Worm (Caenorhabditis elegans) whole organism, late embryonic: ENCODE measurements around the gene C37H5.14.

Experiments
- C08G9.2 ChIP-seq: sonication (generic microtip); optimal IDR thresholded peaks from 2 replicates; lab custom pipeline; 2016; ENCODE audit warnings: mild to moderate bottlenecking, missing genetic modification characterization, moderate library complexity, missing compliant biosample characterization
- F13H6.1 ChIP-seq: sonication (generic microtip); optimal IDR thresholded peaks from 2 replicates; lab custom pipeline; 2016; ENCODE audit warnings: missing genetic modification characterization, missing compliant biosample characterization
- Y22D7AL.16 ChIP-seq: sonication (generic microtip); optimal IDR thresholded peaks from 2 replicates; lab custom pipeline; 2016; ENCODE audit warnings: missing genetic modification characterization, missing compliant biosample characterization
- ama-1 ChIP-seq: fragments of 150-350 bp; optimal IDR thresholded peaks from 2 replicates; lab custom pipeline; 2014
- ceh-18 ChIP-seq: sonication (generic microtip); optimal IDR thresholded peaks from 2 replicates; lab custom pipeline; 2016; ENCODE audit warnings: missing genetic modification characterization, missing compliant biosample characterization
- ceh-19 ChIP-seq: fragments of 200-800 bp; sonication (Bioruptor generic); optimal IDR thresholded peaks from 2 replicates; lab custom pipeline; 2018; ENCODE audit warnings: mild to moderate bottlenecking, missing genetic modification characterization, missing compliant biosample characterization
- ceh-2 ChIP-seq: sonication (generic microtip); optimal IDR thresholded peaks from 2 replicates; lab custom pipeline; 2016; ENCODE audit warnings: missing genotype, missing genetic modification characterization, missing compliant biosample characterization
- ceh-22 ChIP-seq: sonication (generic microtip); optimal IDR thresholded peaks from 2 replicates; lab custom pipeline; 2017; ENCODE audit warnings: missing biosample characterization, missing genetic modification characterization
- ceh-24 ChIP-seq: sonication (generic microtip); optimal IDR thresholded peaks from 2 replicates; lab custom pipeline; 2016; ENCODE audit warnings: mild to moderate bottlenecking, missing genetic modification characterization, missing compliant biosample characterization
- ceh-30 ChIP-seq: fragments of 150-350 bp; optimal IDR thresholded peaks from 2 replicates; lab custom pipeline; 2014; ENCODE audit warnings: missing biosample characterization, missing genetic modification characterization
- ceh-31 ChIP-seq: sonication (generic microtip); optimal IDR thresholded peaks from 2 replicates; lab custom pipeline; 2016; ENCODE audit warnings: missing genetic modification characterization, missing compliant biosample characterization
- ceh-34 ChIP-seq: sonication (generic microtip); optimal IDR thresholded peaks from 2 replicates; lab custom pipeline; 2016; ENCODE audit warnings: mild to moderate bottlenecking, missing genetic modification characterization, missing compliant biosample characterization
- che-1 ChIP-seq: sonication (generic microtip); optimal IDR thresholded peaks from 2 replicates; lab custom pipeline; 2016; ENCODE audit warnings: mild to moderate bottlenecking, missing genetic modification characterization, missing compliant biosample characterization
- elt-4 ChIP-seq: sonication (generic microtip); optimal IDR thresholded peaks from 2 replicates; lab custom pipeline; 2016; ENCODE audit warnings: missing genetic modification characterization, missing compliant biosample characterization
- ets-4 ChIP-seq: sonication (generic microtip); optimal IDR thresholded peaks from 2 replicates; lab custom pipeline; 2016; ENCODE audit warnings: missing genetic modification characterization, missing compliant biosample characterization
- eyg-1 ChIP-seq: sonication (generic microtip); optimal IDR thresholded peaks from 2 replicates; lab custom pipeline; 2016; ENCODE audit warnings: missing genotype, missing genetic modification characterization, missing compliant biosample characterization
- hlh-30 ChIP-seq: sonication (generic microtip); optimal IDR thresholded peaks from 2 replicates; lab custom pipeline; 2017; ENCODE audit warnings: antibody characterized with exemption, missing genetic modification characterization, missing compliant biosample characterization; ENCODE audit not compliant: insufficient read depth
- hlh-8 ChIP-seq: sonication (generic microtip); optimal IDR thresholded peaks from 2 replicates; lab custom pipeline; 2016; ENCODE audit warnings: missing genotype, missing genetic modification characterization, missing compliant biosample characterization
- lim-6 ChIP-seq: sonication (generic microtip); optimal IDR thresholded peaks from 2 replicates; lab custom pipeline; 2016; ENCODE audit warnings: missing genetic modification characterization, missing compliant biosample characterization
- madf-2 ChIP-seq: sonication (generic microtip); optimal IDR thresholded peaks from 2 replicates; lab custom pipeline; 2017; ENCODE audit warnings: missing genetic modification characterization, missing compliant biosample characterization
- nfya-1 ChIP-seq: sonication (generic microtip); optimal IDR thresholded peaks from 2 replicates; lab custom pipeline; 2017; ENCODE audit warnings: missing genetic modification characterization, mild to moderate bottlenecking, missing compliant biosample characterization, antibody characterized with exemption, moderate library complexity
- nhr-11 ChIP-seq: fragments of 150-350 bp; optimal IDR thresholded peaks from 2 replicates; lab custom pipeline; 2014; ENCODE audit warnings: missing biosample characterization, missing genetic modification characterization
- odd-2 ChIP-seq: sonication (generic microtip); optimal IDR thresholded peaks from 2 replicates; lab custom pipeline; 2017; ENCODE audit warnings: antibody characterized with exemption, mild to moderate bottlenecking, missing genetic modification characterization, missing compliant biosample characterization
- pat-9 ChIP-seq: fragments of 200-800 bp; sonication (Bioruptor generic); optimal IDR thresholded peaks from 2 replicates; lab custom pipeline; 2018; ENCODE audit warnings: mild to moderate bottlenecking, missing genetic modification characterization, moderate library complexity, missing compliant biosample characterization
- pax-1 ChIP-seq: fragments of 150-350 bp; optimal IDR thresholded peaks from 2 replicates; lab custom pipeline; 2014; ENCODE audit warnings: missing biosample characterization, missing genetic modification characterization
- pqm-1 ChIP-seq: sonication (generic microtip); optimal IDR thresholded peaks from 2 replicates; lab custom pipeline; 2016; ENCODE audit warnings: missing genetic modification characterization, missing compliant biosample characterization
- pros-1 ChIP-seq: fragments of 150-350 bp; optimal IDR thresholded peaks from 2 replicates; lab custom pipeline; 2014; ENCODE audit warnings: missing biosample characterization, missing genetic modification reagents, missing genetic modification characterization
- rnt-1 ChIP-seq: sonication (generic microtip); optimal IDR thresholded peaks from 2 replicates; lab custom pipeline; 2016; ENCODE audit warnings: missing genetic modification characterization, missing compliant biosample characterization
- tbx-2 ChIP-seq: sonication (generic microtip); optimal IDR thresholded peaks from 2 replicates; lab custom pipeline; 2016; ENCODE audit warnings: missing genetic modification characterization, missing compliant biosample characterization
- tbx-7 ChIP-seq: sonication (generic microtip); optimal IDR thresholded peaks from 2 replicates; lab custom pipeline; 2016; ENCODE audit warnings: missing genotype, missing genetic modification characterization, missing compliant biosample characterization
- ttx-3 ChIP-seq: sonication (generic microtip); optimal IDR thresholded peaks from 2 replicates; lab custom pipeline; 2016; ENCODE audit warnings: missing genetic modification reagents, missing genetic modification characterization, missing compliant biosample characterization
- unc-3 ChIP-seq, 2 experiments: fragments of 200-800 bp in 1 of 2; sonication (Bioruptor generic) in 1 of 2; sonication (generic microtip) in 1 of 2; conservative IDR thresholded peaks in 1 of 2; optimal IDR thresholded peaks in 1 of 2; 2 replicates each; pipeline versions ENCODE4 v1.3.6 to Lab custom; 2016 to 2022; ENCODE audit warnings: missing compliant biosample characterization in 2 of 2, missing genetic modification characterization in 2 of 2, missing genetic modification reagents in 1 of 2
- unc-42 ChIP-seq: sonication (generic microtip); optimal IDR thresholded peaks from 2 replicates; lab custom pipeline; 2016; ENCODE audit warnings: missing genotype, missing genetic modification characterization, missing compliant biosample characterization
- unc-55 ChIP-seq: sonication (generic microtip); optimal IDR thresholded peaks from 2 replicates; lab custom pipeline; 2017; ENCODE audit warnings: missing biosample characterization, missing genetic modification reagents, missing genetic modification characterization
- ztf-16 ChIP-seq: sonication (generic microtip); optimal IDR thresholded peaks from 2 replicates; lab custom pipeline; 2017; ENCODE audit warnings: missing genetic modification characterization, missing compliant biosample characterization

The C37H5.14 gene

ce11 chrV:4813825-4814224, 20.4 kb downstream of the C37H5.14 start:
- no peak for TF ChIP-seq ttx-3 (tag; lab: Kevin White, UChicago)
- TF ChIP-seq nfya-1 (tag; lab: Kevin White, UChicago) = peak; percentile 53

- peak; percentile 43 for TF ChIP-seq pros-1 (tag; lab: Kevin White, UChicago)
- peak; percentile 29 for TF ChIP-seq ceh-34 (tag; lab: Kevin White, UChicago)
- TF ChIP-seq hlh-8 (tag; lab: Kevin White, UChicago) = peak; percentile 4
- TF ChIP-seq elt-4 = no peak
- TF ChIP-seq ceh-30 = no peak
- TF ChIP-seq ets-4 (tag; lab: Kevin White, UChicago) = no peak
- peak; percentile 43 for TF ChIP-seq unc-55 (GFP tag; lab: Kevin White, UChicago)
- peak; percentile 31 for TF ChIP-seq ceh-19 (GFP tag; lab: Kevin White, UChicago)
- no peak for TF ChIP-seq F13H6.1 (tag; lab: Kevin White, UChicago)
- peak; percentile 40 for TF ChIP-seq tbx-2 (tag; lab: Kevin White, UChicago)
- TF ChIP-seq pqm-1 = no peak
- no peak for TF ChIP-seq ama-1 (lab: Kevin White, UChicago)
- peak; percentile 26 for TF ChIP-seq ceh-2 (tag; lab: Kevin White, UChicago)
- peak; percentile 57 for TF ChIP-seq ceh-31 (tag; lab: Kevin White, UChicago)
- TF ChIP-seq unc-42 = peak; percentile 24
- TF ChIP-seq nfya-1 (tag; lab: Kevin White, UChicago) = peak; percentile 56
- TF ChIP-seq ceh-18 (tag; lab: Kevin White, UChicago) = peak; percentile 43
- no peak for TF ChIP-seq rnt-1
These were observed 23.5 kb downstream of the C37H5.14 start for ce11 chrV:4810653-4811052.

ce11 chrV:4806859-4807258, 27.3 kb downstream of the C37H5.14 start:
- TF ChIP-seq pqm-1 (no peak), tbx-2 (tag; lab: Kevin White, UChicago) (peak; percentile 3), pax-1 (tag; lab: Kevin White, UChicago) (no peak), pros-1 (tag; lab: Kevin White, UChicago) (no peak), odd-2 (tag; lab: Kevin White, UChicago) (no peak), C08G9.2 (tag; lab: Kevin White, UChicago) (no peak)

ce11 chrV:4805847-4806246, 28.3 kb downstream of the C37H5.14 start, which contains the start of gene R02F11.3:
Gene R02F11.3 (minus strand): TSS chrV:4805947.
- TF ChIP-seq lim-6 = no peak
- no peak for TF ChIP-seq nhr-11 (tag; lab: Kevin White, UChicago)
- no peak for TF ChIP-seq odd-2 (tag; lab: Kevin White, UChicago)
- TF ChIP-seq tbx-2 (tag; lab: Kevin White, UChicago) = no peak
- TF ChIP-seq che-1 = no peak
- TF ChIP-seq hlh-8 (tag; lab: Kevin White, UChicago) = no peak
- TF ChIP-seq unc-3 (GFP tag; conservative IDR thresholded peaks at IDR 0.05; lab: Robert Waterston, UW) = no peak
- TF ChIP-seq unc-3 (tag; optimal IDR thresholded peaks at IDR 0.05; lab: Kevin White, UChicago) = no peak
- TF ChIP-seq elt-4 = no peak
- TF ChIP-seq hlh-30 = no peak
- TF ChIP-seq ceh-18 (tag; lab: Kevin White, UChicago) = no peak
- TF ChIP-seq ztf-16 (tag; lab: Kevin White, UChicago) = no peak
- TF ChIP-seq pat-9 (tag; lab: Kevin White, UChicago) = no peak
- no peak for TF ChIP-seq madf-2 (tag; lab: Kevin White, UChicago)

- TF ChIP-seq unc-55 (GFP tag; lab: Kevin White, UChicago) = no peak
- TF ChIP-seq pat-9 (tag; lab: Kevin White, UChicago) = no peak
- no peak for TF ChIP-seq ceh-24 (tag; lab: Kevin White, UChicago)
- TF ChIP-seq pros-1 (tag; lab: Kevin White, UChicago) = no peak
- no peak for TF ChIP-seq ceh-19 (GFP tag; lab: Kevin White, UChicago)
- no peak for TF ChIP-seq eyg-1 (tag; lab: Kevin White, UChicago)
- no peak for TF ChIP-seq F13H6.1 (tag; lab: Kevin White, UChicago)
- TF ChIP-seq ceh-2 (tag; lab: Kevin White, UChicago) = no peak
- no peak for TF ChIP-seq Y22D7AL.16
- no peak for TF ChIP-seq ceh-22 (tag; lab: Kevin White, UChicago)
- no peak for TF ChIP-seq ceh-34 (tag; lab: Kevin White, UChicago)
- TF ChIP-seq tbx-7 (tag; lab: Kevin White, UChicago) = no peak
These were observed 32.2 kb downstream of the C37H5.14 start for ce11 chrV:4801943-4802342.
